Worm (Caenorhabditis elegans) whole organism, young adult: ENCODE results near the gene rfc-3.

ENCODE experiments used
- B0035.1 ChIP-seq: sonication (generic microtip); optimal IDR thresholded peaks from 2 replicates; lab custom pipeline; 2016; ENCODE audit warnings: missing genetic modification characterization, mild to moderate bottlenecking, missing compliant biosample characterization, missing genotype, missing genetic modification reagents
- C06A6.2 ChIP-seq: fragments of 200-800 bp; sonication (Bioruptor generic); conservative IDR thresholded peaks from 2 replicates; pipeline ENCODE4 v1.3.6; 2022; ENCODE audit warnings: missing genetic modification characterization, missing compliant biosample characterization
- F10E7.11 ChIP-seq: sonication (generic microtip); optimal IDR thresholded peaks from 2 replicates; lab custom pipeline; 2017; ENCODE audit warnings: mild to moderate bottlenecking, missing genetic modification characterization, moderate library complexity, missing compliant biosample characterization
- F33H1.4 ChIP-seq: fragments of 200-800 bp; sonication (Bioruptor generic); IDR thresholded peaks from 2 replicates; pipeline ENCODE4 v1.3.6; 2022; ENCODE audit warnings: missing genetic modification reagents, missing genetic modification characterization, missing compliant biosample characterization
- F52B5.7 ChIP-seq: sonication (generic microtip); optimal IDR thresholded peaks from 2 replicates; lab custom pipeline; 2016; ENCODE audit warnings: mild to moderate bottlenecking, missing genetic modification characterization, missing compliant biosample characterization
- F57A8.1 ChIP-seq: fragments of 200-800 bp; sonication (Bioruptor generic); optimal IDR thresholded peaks from 2 replicates; lab custom pipeline; 2018; ENCODE audit warnings: mild to moderate bottlenecking, missing genetic modification characterization, moderate library complexity, missing compliant biosample characterization
- F57C9.4 ChIP-seq: sonication (generic microtip); optimal IDR thresholded peaks from 2 replicates; lab custom pipeline; 2017; ENCODE audit warnings: mild to moderate bottlenecking, missing genetic modification characterization, missing compliant biosample characterization
- K12H6.12 ChIP-seq: fragments of 200-800 bp; sonication (Bioruptor generic); optimal IDR thresholded peaks from 2 replicates; lab custom pipeline; 2018; ENCODE audit warnings: mild to moderate bottlenecking, missing genetic modification characterization, missing compliant biosample characterization
- Y53F4B.3 ChIP-seq: fragments of 200-800 bp; sonication (Bioruptor generic); IDR thresholded peaks from 2 replicates; pipeline ENCODE4 v1.3.6; 2022; ENCODE audit warnings: missing genetic modification reagents, missing genetic modification characterization, missing compliant biosample characterization
- Y79H2A.3 ChIP-seq: fragments of 200-800 bp; sonication (Bioruptor generic); conservative IDR thresholded peaks from 2 replicates; pipeline ENCODE4 v1.3.6; 2022; ENCODE audit warnings: missing genetic modification reagents, missing genetic modification characterization, missing compliant biosample characterization
- Y95B8A.8 ChIP-seq: fragments of 200-800 bp; sonication (Bioruptor generic); IDR thresholded peaks from 2 replicates; pipeline ENCODE4 v1.3.6; 2022; ENCODE audit warnings: missing genetic modification reagents, missing genetic modification characterization, missing compliant biosample characterization
- ccch-3 ChIP-seq: fragments of 200-800 bp; sonication (Bioruptor generic); optimal IDR thresholded peaks from 2 replicates; lab custom pipeline; 2018; ENCODE audit warnings: mild to moderate bottlenecking, missing genetic modification characterization, missing compliant biosample characterization
- cebp-1 ChIP-seq, 2 experiments: fragments of 200-800 bp in 1 of 2; sonication (Bioruptor generic) in 1 of 2; sonication (generic microtip) in 1 of 2; IDR thresholded peaks in 1 of 2; optimal IDR thresholded peaks in 1 of 2; 2 replicates each; pipeline versions ENCODE4 v1.3.6 to Lab custom; 2017 to 2022; ENCODE audit warnings: missing compliant biosample characterization in 2 of 2, missing genetic modification characterization in 2 of 2, mild to moderate bottlenecking in 1 of 2, missing genetic modification reagents in 1 of 2, moderate library complexity in 1 of 2
- cebp-2 ChIP-seq: fragments of 200-800 bp; sonication (Bioruptor generic); IDR thresholded peaks from 2 replicates; pipeline ENCODE4 v1.3.6; 2022; ENCODE audit warnings: missing genetic modification characterization, missing compliant biosample characterization
- ceh-100 ChIP-seq: fragments of 200-800 bp; sonication (Bioruptor generic); IDR thresholded peaks from 2 replicates; pipeline ENCODE4 v1.3.6; 2022; ENCODE audit warnings: missing genetic modification reagents, missing genetic modification characterization, missing compliant biosample characterization
- ceh-27 ChIP-seq: fragments of 200-800 bp; sonication (Bioruptor generic); optimal IDR thresholded peaks from 2 replicates; lab custom pipeline; 2018; ENCODE audit warnings: mild to moderate bottlenecking, missing genetic modification characterization, moderate library complexity, missing compliant biosample characterization
- dox-1 ChIP-seq: fragments of 200-800 bp; sonication (Bioruptor generic); IDR thresholded peaks from 2 replicates; pipeline ENCODE4 v1.3.6; 2022; ENCODE audit warnings: missing genetic modification reagents, missing genetic modification characterization, missing compliant biosample characterization
- dpff-1 ChIP-seq: sonication (generic microtip); optimal IDR thresholded peaks from 2 replicates; lab custom pipeline; 2017; ENCODE audit warnings: mild to moderate bottlenecking, missing genetic modification characterization, missing compliant biosample characterization
- efl-1 ChIP-seq: fragments of 150-350 bp; optimal IDR thresholded peaks from 2 replicates; lab custom pipeline; 2014; ENCODE audit warnings: missing biosample characterization, missing genetic modification reagents, missing genetic modification characterization
- egrh-3 ChIP-seq: fragments of 200-800 bp; sonication (Bioruptor generic); IDR thresholded peaks from 2 replicates; pipeline ENCODE4 v1.3.6; 2022; ENCODE audit warnings: missing genetic modification reagents, missing genetic modification characterization, missing compliant biosample characterization
- ekl-4 ChIP-seq: fragments of 200-800 bp; sonication (Bioruptor generic); IDR thresholded peaks from 2 replicates; pipeline ENCODE4 v1.3.6; 2022; ENCODE audit warnings: missing genetic modification reagents, missing genetic modification characterization, missing compliant biosample characterization
- gei-17 ChIP-seq: fragments of 200-800 bp; sonication (Bioruptor generic); optimal IDR thresholded peaks from 2 replicates; lab custom pipeline; 2018; ENCODE audit warnings: mild to moderate bottlenecking, missing genetic modification characterization, missing compliant biosample characterization
- hlh-12 ChIP-seq: sonication (generic microtip); optimal IDR thresholded peaks from 2 replicates; lab custom pipeline; 2016; ENCODE audit warnings: missing genetic modification characterization, missing compliant biosample characterization
- hsf-1 ChIP-seq: fragments of 200-800 bp; sonication (Bioruptor generic); IDR thresholded peaks from 2 replicates; pipeline ENCODE4 v1.3.6; 2022; ENCODE audit warnings: missing genetic modification reagents, missing genetic modification characterization, missing compliant biosample characterization
- let-526 ChIP-seq: fragments of 200-800 bp; sonication (Bioruptor generic); IDR thresholded peaks from 2 replicates; pipeline ENCODE4 v1.3.6; 2022; ENCODE audit warnings: missing genetic modification reagents, missing genetic modification characterization, missing compliant biosample characterization
- let-607 ChIP-seq, 2 experiments: fragments of 200-800 bp in 1 of 2; sonication (Bioruptor generic) in 1 of 2; sonication (generic microtip) in 1 of 2; optimal IDR thresholded peaks; 2 replicates each; lab custom pipeline; 2016 to 2018; ENCODE audit warnings: mild to moderate bottlenecking in 2 of 2, missing compliant biosample characterization in 2 of 2, missing genetic modification characterization in 2 of 2, moderate library complexity in 2 of 2, missing genotype in 1 of 2
- madf-10 ChIP-seq: sonication (generic microtip); optimal IDR thresholded peaks from 2 replicates; lab custom pipeline; 2016; ENCODE audit warnings: mild to moderate bottlenecking, missing genetic modification characterization, missing compliant biosample characterization
- madf-6 ChIP-seq: fragments of 200-800 bp; sonication (Bioruptor generic); IDR thresholded peaks from 2 replicates; pipeline ENCODE4 v1.3.6; 2022; ENCODE audit warnings: missing genetic modification reagents, missing genetic modification characterization, missing compliant biosample characterization
- madf-8 ChIP-seq: fragments of 200-800 bp; sonication (Bioruptor generic); conservative IDR thresholded peaks from 2 replicates; pipeline ENCODE4 v1.3.6; 2022; ENCODE audit warnings: missing genetic modification reagents, missing genetic modification characterization, missing compliant biosample characterization
- mcd-1 ChIP-seq: fragments of 200-800 bp; sonication (Bioruptor generic); IDR thresholded peaks from 2 replicates; pipeline ENCODE4 v1.3.6; 2022; ENCODE audit warnings: missing genetic modification reagents, missing genetic modification characterization, missing compliant biosample characterization
- mes-4 ChIP-seq: sonication (generic microtip); optimal IDR thresholded peaks from 2 replicates; lab custom pipeline; 2016; ENCODE audit warnings: missing genotype, missing genetic modification characterization, missing compliant biosample characterization
- nfya-2 ChIP-seq: fragments of 200-800 bp; sonication (Bioruptor generic); IDR thresholded peaks from 2 replicates; pipeline ENCODE4 v1.3.6; 2022; ENCODE audit warnings: missing genetic modification reagents, missing genetic modification characterization, missing compliant biosample characterization
- nhr-120 ChIP-seq: fragments of 200-800 bp; sonication (Bioruptor generic); IDR thresholded peaks from 2 replicates; pipeline ENCODE4 v1.3.6; 2022; ENCODE audit warnings: missing genetic modification characterization, missing compliant biosample characterization
- nhr-27 ChIP-seq: fragments of 200-800 bp; sonication (Bioruptor generic); optimal IDR thresholded peaks from 2 replicates; lab custom pipeline; 2018; ENCODE audit warnings: mild to moderate bottlenecking, missing genetic modification characterization, moderate library complexity, missing compliant biosample characterization
- nhr-80 ChIP-seq: sonication (generic microtip); optimal IDR thresholded peaks from 2 replicates; lab custom pipeline; 2016; ENCODE audit warnings: missing genetic modification characterization, missing compliant biosample characterization
- pha-4 ChIP-seq: fragments of 150-350 bp; sonication (generic microtip); optimal IDR thresholded peaks from 2 replicates; lab custom pipeline; 2014; ENCODE audit warnings: missing biosample characterization, missing genetic modification reagents, missing genetic modification characterization
- rec-8 ChIP-seq, 2 experiments: sonication (generic microtip); optimal IDR thresholded peaks; 2 replicates each; lab custom pipeline; 2016; ENCODE audit warnings: mild to moderate bottlenecking in 2 of 2, missing genetic modification characterization in 2 of 2, missing genetic modification reagents in 2 of 2, missing genotype in 2 of 2, missing biosample characterization in 1 of 2, missing compliant biosample characterization in 1 of 2, moderate library complexity in 1 of 2
- sptf-2 ChIP-seq: fragments of 200-800 bp; sonication (Bioruptor generic); optimal IDR thresholded peaks from 2 replicates; lab custom pipeline; 2018; ENCODE audit warnings: mild to moderate bottlenecking, missing genetic modification characterization, missing compliant biosample characterization
- tbp1 ChIP-seq: fragments of 200-800 bp; sonication (Bioruptor generic); optimal IDR thresholded peaks from 2 replicates; lab custom pipeline; 2018; ENCODE audit warnings: mild to moderate bottlenecking, missing genetic modification characterization, missing compliant biosample characterization
- tbx-9 ChIP-seq: sonication (generic microtip); optimal IDR thresholded peaks from 2 replicates; lab custom pipeline; 2016; ENCODE audit warnings: borderline replicate concordance, missing genetic modification characterization, inconsistent platforms, missing compliant biosample characterization
- unc-62 ChIP-seq: fragments of 150-350 bp; optimal IDR thresholded peaks from 2 replicates; lab custom pipeline; 2014; ENCODE audit warnings: missing biosample characterization, missing genetic modification reagents, missing genetic modification characterization
- ztf-25 ChIP-seq: fragments of 200-800 bp; sonication (Bioruptor generic); IDR thresholded peaks from 2 replicates; pipeline ENCODE4 v1.3.6; 2022; ENCODE audit warnings: missing genetic modification reagents, missing genetic modification characterization, missing compliant biosample characterization

Gene rfc-3

ce11 chrIV:13095462-13095861 is at the start of gene rfc-3:
TSS of gene rfc-3 (plus strand) at chrIV:13095762.
- TF ChIP-seq ceh-100 (GFP tag; lab: Robert Waterston, UW) (0 out of 2 replicates have a peak, but pooled peaks have one; percentile 36), cebp-1 (GFP tag; IDR thresholded peaks at IDR 0.05; lab: Robert Waterston, UW) (no peak), cebp-1 (tag; optimal IDR thresholded peaks at IDR 0.05; lab: Kevin White, UChicago) (no peak), hsf-1 (GFP tag; lab: Robert Waterston, UW) (0 out of 2 replicates have a peak, but pooled peaks have one; percentile 22), F57A8.1 (GFP tag; lab: Kevin White, UChicago) (no peak), ztf-25 (GFP tag; lab: Robert Waterston, UW) (0 out of 2 replicates have a peak, but pooled peaks have one; percentile 35), ccch-3 (GFP tag; lab: Kevin White, UChicago) (no peak), F33H1.4 (GFP tag; lab: Robert Waterston, UW) (peak; percentile 8; the same call in 1 of the 2 replicates), F57C9.4 (no peak), egrh-3 (GFP tag; lab: Robert Waterston, UW) (no peak), efl-1 (peak; percentile 49), madf-6 (peak; percentile 32), ekl-4 (GFP tag; lab: Robert Waterston, UW) (peak; percentile 49; the same call in 1 of the 2 replicates)
- TF ChIP-seq, all 124 proteins: peak for 7

ce11 chrIV:13046848-13047247 is 48.7 kb upstream of the rfc-3 start, which contains the start of gene scl-9:
TSS of gene scl-9 (plus strand) at chrIV:13047148.
- TF ChIP-seq madf-8 (GFP tag; lab: Robert Waterston, UW) (no peak), mcd-1 (GFP tag; lab: Robert Waterston, UW) (no peak), C06A6.2 (GFP tag; lab: Robert Waterston, UW) (no peak), Y53F4B.3 (no peak), ztf-25 (GFP tag; lab: Robert Waterston, UW) (no peak), Y79H2A.3 (GFP tag; lab: Robert Waterston, UW) (no peak), Y95B8A.8 (GFP tag; lab: Robert Waterston, UW) (no peak), mes-4 (tag; lab: Kevin White, UChicago) (no peak), let-607 (tag; optimal IDR thresholded peaks at IDR 0.05; lab: Kevin White, UChicago) (no peak), B0035.1 (no peak), F57A8.1 (GFP tag; lab: Kevin White, UChicago) (no peak), pha-4 (no peak)
- TF ChIP-seq, all 124 proteins: peak for 0

- TF ChIP-seq nhr-80: no peak
- TF ChIP-seq nhr-27 (tag; lab: Kevin White, UChicago): no peak
- no peak for TF ChIP-seq F10E7.11 (tag; lab: Kevin White, UChicago)
- no peak for TF ChIP-seq hlh-12 (tag; lab: Kevin White, UChicago)
- TF ChIP-seq K12H6.12 (tag; lab: Kevin White, UChicago): no peak
- no peak for TF ChIP-seq tbp1 (GFP tag; lab: Kevin White, UChicago)
- no peak for TF ChIP-seq ekl-4 (GFP tag; lab: Robert Waterston, UW)
- no peak for TF ChIP-seq unc-62 (GFP tag; lab: Kevin White, UChicago)
- no peak for TF ChIP-seq nfya-2 (GFP tag; lab: Robert Waterston, UW)
Observed at ce11 chrIV:13048157-13048556, 47.4 kb upstream of the rfc-3 start, which contains the start of gene scl-10. TSS of gene scl-10 (plus strand) at chrIV:13048457.

ce11 chrIV:13051073-13051472 is 44.5 kb upstream of the rfc-3 start, which contains the start of gene scl-11:
TSS of gene scl-11 (plus strand) at chrIV:13051373.
- TF ChIP-seq rec-8 (tag; optimal IDR thresholded peaks at IDR 0.05; lab: Kevin White, UChicago) (no peak), F52B5.7 (tag; lab: Kevin White, UChicago) (no peak), cebp-2 (no peak), sptf-2 (GFP tag; lab: Kevin White, UChicago) (no peak), B0035.1 (no peak), gei-17 (GFP tag; lab: Kevin White, UChicago) (no peak), dox-1 (GFP tag; lab: Robert Waterston, UW) (no peak), nhr-120 (GFP tag; lab: Robert Waterston, UW) (no peak), madf-10 (no peak), let-607 (tag; optimal IDR thresholded peaks at IDR 0.05; lab: Kevin White, UChicago) (no peak), let-526 (GFP tag; lab: Robert Waterston, UW) (no peak), dpff-1 (tag; lab: Kevin White, UChicago) (no peak), tbx-9 (tag; lab: Kevin White, UChicago) (no peak), Y79H2A.3 (GFP tag; lab: Robert Waterston, UW) (no peak), ceh-27 (GFP tag; lab: Kevin White, UChicago) (no peak)
- TF ChIP-seq, all 124 proteins: peak for 0
